Worm (Caenorhabditis elegans) whole organism, L4 larva: Measurements from ENCODE around the gene scb-1.
A peak's percentile ranks its signal among the peaks of the same experiment; 100 is the strongest.

Experiments used
- F26F4.8 ChIP-seq: fragments of 200-800 bp; sonication (Bioruptor generic); conservative IDR thresholded peaks from 2 replicates; pipeline ENCODE4 v1.3.6; 2022; ENCODE audit warnings: missing genetic modification characterization, missing compliant biosample characterization
- F44E2.7 ChIP-seq: fragments of 200-800 bp; sonication (Bioruptor generic); IDR thresholded peaks from 2 replicates; pipeline ENCODE4 v2.1.2; 2022; ENCODE audit warnings: missing genetic modification characterization, missing compliant biosample characterization
- F49E8.2 ChIP-seq: sonication (generic microtip); optimal IDR thresholded peaks from 2 replicates; lab custom pipeline; 2016; ENCODE audit warnings: missing compliant biosample characterization, mild to moderate bottlenecking, missing genetic modification characterization, borderline replicate concordance
- T20F7.1 ChIP-seq: fragments of 200-800 bp; sonication (Bioruptor generic); optimal IDR thresholded peaks from 2 replicates; lab custom pipeline; 2018; ENCODE audit warnings: mild to moderate bottlenecking, missing genetic modification characterization, missing compliant biosample characterization
- ZK337.2 ChIP-seq: fragments of 200-800 bp; sonication (Bioruptor generic); IDR thresholded peaks from 2 replicates; pipeline ENCODE4 v1.3.6; 2022; ENCODE audit warnings: missing genetic modification reagents, missing genetic modification characterization, missing compliant biosample characterization
- aha-1 ChIP-seq: fragments of 150-350 bp; peaks from one replicate; lab custom pipeline; 2014; ENCODE audit warnings: missing biosample characterization, missing genetic modification characterization
- arid-1 ChIP-seq: fragments of 200-800 bp; sonication (Bioruptor generic); conservative IDR thresholded peaks from 2 replicates; pipeline ENCODE4 v1.3.6; 2022; ENCODE audit warnings: missing genetic modification reagents, missing genetic modification characterization, missing compliant biosample characterization
- ceh-32 ChIP-seq: sonication (generic microtip); optimal IDR thresholded peaks from 2 replicates; lab custom pipeline; 2016; ENCODE audit warnings: mild to moderate bottlenecking, missing genetic modification characterization, missing compliant biosample characterization; ENCODE audit not compliant: poor library complexity
- daf-16 ChIP-seq, 3 experiments: sonication (generic microtip); optimal IDR thresholded peaks; 2 replicates each; lab custom pipeline; 2016 to 2017; ENCODE audit warnings: missing genetic modification characterization in 3 of 3, missing genetic modification reagents in 3 of 3, mild to moderate bottlenecking in 2 of 3, missing compliant biosample characterization in 2 of 3, missing biosample characterization in 1 of 3, moderate library complexity in 1 of 3
- daf-19 ChIP-seq: fragments of 200-800 bp; sonication (Bioruptor generic); conservative IDR thresholded peaks from 2 replicates; pipeline ENCODE4 v1.3.6; 2022; ENCODE audit warnings: missing genetic modification characterization, missing compliant biosample characterization
- daf-8 ChIP-seq: fragments of 200-800 bp; sonication (Bioruptor generic); IDR thresholded peaks from 2 replicates; pipeline ENCODE4 v1.3.6; 2022; ENCODE audit warnings: missing genetic modification characterization, missing compliant biosample characterization
- dmd-6 ChIP-seq: fragments of 200-800 bp; sonication (Bioruptor generic); IDR thresholded peaks from 2 replicates; pipeline ENCODE4 v1.3.6; 2022; ENCODE audit warnings: missing genetic modification reagents, missing genetic modification characterization, missing compliant biosample characterization
- dmd-9 ChIP-seq: fragments of 200-800 bp; sonication (Bioruptor generic); IDR thresholded peaks from 2 replicates; pipeline ENCODE4 v1.3.6; 2022; ENCODE audit warnings: missing genetic modification reagents, missing genetic modification characterization, missing compliant biosample characterization
- duxl-1 ChIP-seq: sonication (generic microtip); optimal IDR thresholded peaks from 2 replicates; lab custom pipeline; 2016; ENCODE audit warnings: mild to moderate bottlenecking, missing genetic modification characterization, moderate library complexity, missing compliant biosample characterization; ENCODE audit not compliant: poor library complexity
- egl-27 ChIP-seq: sonication (generic microtip); optimal IDR thresholded peaks from 3 replicates; lab custom pipeline; 2017; ENCODE audit warnings: missing biosample characterization, missing genetic modification reagents, missing genetic modification characterization
- egl-43 ChIP-seq: fragments of 200-800 bp; sonication (Bioruptor generic); IDR thresholded peaks from 2 replicates; pipeline ENCODE4 v1.3.6; 2022; ENCODE audit warnings: missing genetic modification reagents, missing genetic modification characterization, missing compliant biosample characterization
- fos-1 ChIP-seq: fragments of 150-350 bp; optimal IDR thresholded peaks from 2 replicates; lab custom pipeline; 2014; ENCODE audit warnings: missing biosample characterization, missing genetic modification characterization
- hlh-11 ChIP-seq: fragments of 200-800 bp; sonication (Bioruptor generic); optimal IDR thresholded peaks from 2 replicates; lab custom pipeline; 2018; ENCODE audit warnings: mild to moderate bottlenecking, missing genetic modification characterization, missing compliant biosample characterization
- hlh-30 ChIP-seq: sonication (generic microtip); optimal IDR thresholded peaks from 2 replicates; lab custom pipeline; 2017; ENCODE audit warnings: antibody characterized with exemption, mild to moderate bottlenecking, missing genetic modification characterization, missing compliant biosample characterization; ENCODE audit not compliant: insufficient read depth
- hmg-1.1 ChIP-seq: fragments of 200-800 bp; sonication (Bioruptor generic); IDR thresholded peaks from 2 replicates; pipeline ENCODE4 v1.3.6; 2022; ENCODE audit warnings: missing genetic modification reagents, missing genetic modification characterization, missing compliant biosample characterization
- lin-13 ChIP-seq: fragments of 150-350 bp; optimal IDR thresholded peaks from 2 replicates; lab custom pipeline; 2014; ENCODE audit warnings: missing biosample characterization, missing genetic modification reagents, missing genetic modification characterization
- lin-15B ChIP-seq: fragments of 150-350 bp; sonication (generic microtip); optimal IDR thresholded peaks from 3 replicates; lab custom pipeline; 2014; ENCODE audit warnings: missing biosample characterization, missing genetic modification characterization
- lin-39 ChIP-seq: fragments of 150-350 bp; optimal IDR thresholded peaks from 2 replicates; lab custom pipeline; 2014; ENCODE audit warnings: missing biosample characterization, missing genetic modification reagents, missing genetic modification characterization
- lir-3 ChIP-seq: sonication (generic microtip); optimal IDR thresholded peaks from 2 replicates; lab custom pipeline; 2016; ENCODE audit warnings: mild to moderate bottlenecking, missing genetic modification characterization, missing compliant biosample characterization
- lsy-2 ChIP-seq, 2 experiments: fragments of 150-350 bp in 1 of 2; sonication (generic microtip) in 1 of 2; optimal IDR thresholded peaks; 2 replicates each; lab custom pipeline; 2014 to 2017; ENCODE audit warnings: missing biosample characterization in 2 of 2, missing genetic modification characterization in 2 of 2
- mdl-1 ChIP-seq, 2 experiments: fragments of 150-350 bp in 1 of 2; sonication (generic microtip) in 1 of 2; optimal IDR thresholded peaks; 2 replicates each; lab custom pipeline; 2014 to 2017; ENCODE audit warnings: missing biosample characterization in 2 of 2, missing genetic modification characterization in 2 of 2
- mdt-29 ChIP-seq: fragments of 200-800 bp; sonication (Bioruptor generic); IDR thresholded peaks from 2 replicates; pipeline ENCODE4 v1.3.6; 2022; ENCODE audit warnings: missing genetic modification reagents, missing genetic modification characterization, missing compliant biosample characterization
- mep-1 ChIP-seq: fragments of 150-350 bp; sonication (generic microtip); optimal IDR thresholded peaks from 3 replicates; lab custom pipeline; 2014; ENCODE audit warnings: missing biosample characterization, missing genetic modification characterization
- mes-2 ChIP-seq: sonication (generic microtip); optimal IDR thresholded peaks from 2 replicates; lab custom pipeline; 2016; ENCODE audit warnings: missing genotype, mild to moderate bottlenecking, missing genetic modification characterization, missing compliant biosample characterization; ENCODE audit not compliant: poor library complexity, severe bottlenecking
- mxl-3 ChIP-seq: fragments of 200-800 bp; sonication (Bioruptor generic); optimal IDR thresholded peaks from 2 replicates; lab custom pipeline; 2018; ENCODE audit warnings: mild to moderate bottlenecking, missing genetic modification characterization, missing compliant biosample characterization
- nhr-11 ChIP-seq: fragments of 150-350 bp; optimal IDR thresholded peaks from 2 replicates; lab custom pipeline; 2014; ENCODE audit warnings: missing biosample characterization, missing genetic modification characterization
- nhr-111 ChIP-seq: fragments of 200-800 bp; sonication (Bioruptor generic); optimal IDR thresholded peaks from 2 replicates; lab custom pipeline; 2018; ENCODE audit warnings: mild to moderate bottlenecking, missing genetic modification characterization, missing compliant biosample characterization
- nhr-42 ChIP-seq: fragments of 200-800 bp; sonication (Bioruptor generic); IDR thresholded peaks from 2 replicates; pipeline ENCODE4 v1.3.6; 2022; ENCODE audit warnings: missing genetic modification characterization, missing compliant biosample characterization
- nhr-48 ChIP-seq: sonication (generic microtip); optimal IDR thresholded peaks from 2 replicates; lab custom pipeline; 2016; ENCODE audit warnings: mild to moderate bottlenecking, missing genetic modification characterization, missing compliant biosample characterization
- pha-4 ChIP-seq, 2 experiments: fragments of 150-350 bp in 1 of 2; fragments of 200-800 bp in 1 of 2; sonication (Bioruptor generic) in 1 of 2; IDR thresholded peaks in 1 of 2; optimal IDR thresholded peaks in 1 of 2; 2 replicates each; pipeline versions ENCODE4 v1.3.6 to Lab custom; 2014 to 2022; ENCODE audit warnings: missing genetic modification characterization in 2 of 2, missing genetic modification reagents in 2 of 2, missing biosample characterization in 1 of 2, missing compliant biosample characterization in 1 of 2
- php-3 ChIP-seq: fragments of 200-800 bp; sonication (Bioruptor generic); IDR thresholded peaks from 2 replicates; pipeline ENCODE4 v1.3.6; 2022; ENCODE audit warnings: missing genetic modification reagents, missing genetic modification characterization, missing compliant biosample characterization
- pqm-1 ChIP-seq: sonication (generic microtip); optimal IDR thresholded peaks from 2 replicates; lab custom pipeline; 2017; ENCODE audit warnings: missing biosample characterization, missing genetic modification characterization
- snpc-1.2 ChIP-seq: fragments of 200-800 bp; sonication (Bioruptor generic); IDR thresholded peaks from 2 replicates; pipeline ENCODE4 v1.3.6; 2022; ENCODE audit warnings: missing genetic modification reagents, missing genetic modification characterization, missing compliant biosample characterization
- unc-39 ChIP-seq: sonication (generic microtip); optimal IDR thresholded peaks from 2 replicates; lab custom pipeline; 2017; ENCODE audit warnings: missing biosample characterization, missing genetic modification characterization
- unc-62 ChIP-seq, 3 experiments: fragments of 150-350 bp in 1 of 3; sonication (generic microtip); optimal IDR thresholded peaks in 2 of 3; peaks in 1 of 3; 1 replicate in 1 of 3; 2 replicates in 2 of 3; lab custom pipeline; 2014 to 2017; ENCODE audit warnings: missing biosample characterization in 3 of 3, missing genetic modification characterization in 3 of 3, missing genetic modification reagents in 3 of 3, missing genotype in 1 of 3
- vab-7 ChIP-seq: fragments of 200-800 bp; sonication (Bioruptor generic); IDR thresholded peaks from 2 replicates; pipeline ENCODE4 v1.3.6; 2022; ENCODE audit warnings: missing genetic modification reagents, missing genetic modification characterization, missing compliant biosample characterization
- ztf-11 ChIP-seq: fragments of 150-350 bp; optimal IDR thresholded peaks from 2 replicates; lab custom pipeline; 2014; ENCODE audit warnings: missing biosample characterization, missing genetic modification characterization
- ztf-7 ChIP-seq: fragments of 150-350 bp; optimal IDR thresholded peaks from 2 replicates; lab custom pipeline; 2014; ENCODE audit warnings: missing biosample characterization, missing genetic modification characterization

Gene scb-1

DNA sequence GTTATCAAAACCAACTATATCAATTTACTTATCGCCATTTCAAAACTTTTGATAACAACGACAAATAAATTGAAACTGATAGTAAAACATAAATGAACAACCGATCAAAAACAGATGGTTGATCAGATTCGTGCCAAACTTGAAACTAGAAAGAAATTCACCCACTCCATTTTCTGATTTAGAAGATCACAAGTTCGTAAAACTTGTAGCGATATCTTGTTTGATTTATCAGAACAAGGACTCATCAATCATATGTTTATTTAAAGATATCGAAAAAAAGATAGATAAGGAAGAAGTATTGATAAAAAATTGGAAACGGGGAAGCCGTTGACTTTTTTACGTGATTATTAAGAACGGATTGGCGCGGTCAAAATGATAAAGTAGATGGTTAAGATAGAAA, 32.4 kb downstream of the scb-1 start (continued):
- TF ChIP-seq F26F4.8 (GFP tag; lab: Robert Waterston, UW) (no peak), mep-1 (tag; lab: Kevin White, UChicago) (no peak), snpc-1.2 (GFP tag; lab: Robert Waterston, UW) (no peak), ztf-7 (no peak)

DNA sequence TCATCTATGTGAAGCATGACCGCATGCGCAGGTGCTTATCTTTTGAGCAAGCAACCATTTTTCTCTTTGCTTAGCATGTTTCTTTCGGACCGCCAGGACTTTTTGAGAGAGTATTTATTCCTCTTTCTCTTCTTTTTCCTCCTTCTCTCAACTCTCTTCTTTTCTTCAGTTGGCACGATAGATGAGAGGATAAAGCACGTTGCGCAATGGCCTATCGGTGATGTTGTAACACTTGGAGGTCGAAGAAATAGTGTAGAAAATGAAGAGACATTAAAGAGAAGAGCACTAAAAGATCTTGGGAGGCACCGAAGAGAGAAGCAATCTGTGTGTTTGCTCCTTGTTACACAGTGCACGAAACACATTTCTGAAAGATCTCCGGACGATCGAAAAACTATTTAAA, 35.8 kb downstream of the scb-1 start:
- TF ChIP-seq ceh-32 (tag; lab: Kevin White, UChicago): no peak
- TF ChIP-seq unc-62 (GFP tag; optimal IDR thresholded peaks at IDR 0.05 in 1 of 2; lab: Kevin White, UChicago): peak in 1 of 2 experiments; percentile 45
- TF ChIP-seq unc-62 (tag; optimal IDR thresholded peaks at IDR 0.05; lab: Kevin White, UChicago): no peak
- TF ChIP-seq pqm-1 (tag; lab: Kevin White, UChicago): no peak
- no peak for TF ChIP-seq daf-16 (GFP tag; optimal IDR thresholded peaks at IDR 0.05; lab: Kevin White, UChicago)
- no peak for TF ChIP-seq daf-16 (tag; optimal IDR thresholded peaks at IDR 0.05; lab: Kevin White, UChicago)
- no peak for TF ChIP-seq arid-1
- TF ChIP-seq ZK337.2: no peak
- no peak for TF ChIP-seq lin-39 (tag; lab: Kevin White, UChicago)
- no peak for TF ChIP-seq nhr-111 (GFP tag; lab: Kevin White, UChicago)
- peak; percentile 33 for TF ChIP-seq hlh-30 (tag; lab: Kevin White, UChicago)
- peak; percentile 55 for TF ChIP-seq aha-1 (tag; lab: Kevin White, UChicago)
- TF ChIP-seq hlh-11: peak; percentile 43
- TF ChIP-seq dmd-6 (GFP tag; lab: Robert Waterston, UW): no peak
- peak; percentile 66 for TF ChIP-seq nhr-11 (tag; lab: Kevin White, UChicago)
- TF ChIP-seq mdl-1 (tag; optimal IDR thresholded peaks at IDR 0.05; lab: Kevin White, UChicago): peak in 1 of 2 experiments; percentile 20
- TF ChIP-seq dmd-9 (GFP tag; lab: Robert Waterston, UW): no peak
- TF ChIP-seq F26F4.8 (GFP tag; lab: Robert Waterston, UW): no peak
- peak; percentile 24 for TF ChIP-seq mes-2 (tag; lab: Kevin White, UChicago)
- TF ChIP-seq egl-43 (GFP tag; lab: Robert Waterston, UW): no peak
- no peak for TF ChIP-seq daf-8 (GFP tag; lab: Robert Waterston, UW)
- TF ChIP-seq pha-4 (GFP tag; IDR thresholded peaks at IDR 0.05; lab: Robert Waterston, UW): no peak
- no peak for TF ChIP-seq pha-4 (tag; optimal IDR thresholded peaks at IDR 0.05; lab: Kevin White, UChicago)
- no peak for TF ChIP-seq F44E2.7
- TF ChIP-seq F49E8.2 (tag; lab: Kevin White, UChicago): no peak
- no peak for TF ChIP-seq nhr-42 (GFP tag; lab: Robert Waterston, UW)
- no peak for TF ChIP-seq ztf-11
- TF ChIP-seq mxl-3: peak; percentile 55
- TF ChIP-seq egl-27 (tag; lab: Kevin White, UChicago): no peak
- TF ChIP-seq, all 104 proteins: peak for 8

DNA sequence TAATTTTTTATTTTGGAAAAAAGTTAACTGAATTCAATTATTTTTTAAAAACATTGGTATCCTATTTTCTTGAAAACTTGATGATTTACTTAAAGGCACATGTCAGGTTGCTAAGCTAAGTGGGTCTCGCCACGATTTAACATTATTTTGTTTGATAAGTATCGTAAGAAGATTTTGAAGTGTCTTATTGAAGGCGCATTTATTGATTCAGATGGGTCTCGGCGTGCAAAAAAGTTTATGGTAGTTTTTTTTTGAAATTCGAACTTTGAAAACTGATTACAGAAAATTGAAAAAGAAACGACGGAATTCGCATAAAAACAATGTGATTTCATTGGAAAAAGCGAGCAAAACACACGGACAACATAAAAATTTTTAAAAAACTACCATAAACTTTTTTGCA, 36.5 kb downstream of the scb-1 start:
- TF ChIP-seq hlh-11 (no peak), mdt-29 (GFP tag; lab: Robert Waterston, UW) (no peak), nhr-48 (tag; lab: Kevin White, UChicago) (no peak), daf-16 (GFP tag; optimal IDR thresholded peaks at IDR 0.05; lab: Kevin White, UChicago) (no peak), daf-16 (tag; optimal IDR thresholded peaks at IDR 0.05; lab: Kevin White, UChicago) (no peak), unc-39 (tag; lab: Kevin White, UChicago) (no peak), daf-19 (GFP tag; lab: Robert Waterston, UW) (no peak), php-3 (GFP tag; lab: Robert Waterston, UW) (no peak), fos-1 (tag; lab: Kevin White, UChicago) (no peak), lsy-2 (tag; optimal IDR thresholded peaks at IDR 0.05; lab: Kevin White, UChicago) (no peak), hmg-1.1 (GFP tag; lab: Robert Waterston, UW) (no peak), duxl-1 (tag; lab: Kevin White, UChicago) (no peak), vab-7 (GFP tag; lab: Robert Waterston, UW) (no peak), mep-1 (tag; lab: Kevin White, UChicago) (no peak), lin-15B (tag; lab: Kevin White, UChicago) (no peak), lin-13 (GFP tag; lab: Kevin White, UChicago) (no peak), lir-3 (tag; lab: Kevin White, UChicago) (no peak), T20F7.1 (GFP tag; lab: Kevin White, UChicago) (no peak)
